Fruit fly (Drosophila melanogaster) whole organism, embryonic: ENCODE data around the gene CG9316.
A peak's percentile ranks its signal among the peaks of the same experiment; 100 is the strongest.

ENCODE experiments used
- CG11085 ChIP-seq: fragments of 200-800 bp; sonication (Bioruptor generic); IDR thresholded peaks from 2 replicates; pipeline ENCODE4 v1.3.6; 2022; ENCODE audit warnings: missing biosample characterization, missing genetic modification characterization
- CG11695 ChIP-seq: fragments of 200-800 bp; sonication (Bioruptor generic); IDR thresholded peaks from 3 replicates; pipeline ENCODE4 v1.3.6; 2022; ENCODE audit warnings: missing biosample characterization, missing genetic modification characterization
- CG12219 ChIP-seq: fragments of 200-800 bp; sonication (Bioruptor generic); optimal IDR thresholded peaks from 3 replicates; lab custom pipeline; 2018; ENCODE audit warnings: missing biosample characterization, mild to moderate bottlenecking, missing genetic modification characterization
- CG13296 ChIP-seq: fragments of 200-800 bp; sonication (Bioruptor generic); optimal IDR thresholded peaks from 3 replicates; lab custom pipeline; 2018; ENCODE audit warnings: missing biosample characterization, mild to moderate bottlenecking, missing genetic modification characterization
- CG17186 ChIP-seq: fragments of 200-800 bp; sonication (Bioruptor generic); optimal IDR thresholded peaks from 3 replicates; lab custom pipeline; 2017; ENCODE audit warnings: missing biosample characterization, missing genetic modification reagents, missing genetic modification characterization
- CG17359 ChIP-seq: fragments of 200-800 bp; sonication (Bioruptor generic); optimal IDR thresholded peaks from 3 replicates; lab custom pipeline; 2018; ENCODE audit warnings: missing biosample characterization, mild to moderate bottlenecking, missing genetic modification characterization, moderate library complexity
- CG17829 ChIP-seq: fragments of 200-800 bp; optimal IDR thresholded peaks from 2 replicates; lab custom pipeline; 2019; ENCODE audit warnings: missing biosample characterization, mild to moderate bottlenecking, missing genetic modification characterization, moderate library complexity
- CG18599 ChIP-seq: fragments of 200-800 bp; sonication (Bioruptor generic); optimal IDR thresholded peaks from 3 replicates; lab custom pipeline; 2017; ENCODE audit warnings: missing biosample characterization, missing genetic modification characterization, mild to moderate bottlenecking, moderate library complexity, missing genetic modification reagents
- CG30431 ChIP-seq: fragments of 200-800 bp; sonication (Bioruptor generic); optimal IDR thresholded peaks from 2 replicates; lab custom pipeline; 2017; ENCODE audit warnings: missing biosample characterization, missing genetic modification characterization
- CG4854 ChIP-seq: fragments of 200-800 bp; sonication (Bioruptor generic); optimal IDR thresholded peaks from 2 replicates; lab custom pipeline; 2016; ENCODE audit warnings: missing biosample characterization, missing genetic modification characterization, inconsistent platforms
- CG6654 ChIP-seq: fragments of 200-800 bp; sonication (Bioruptor generic); optimal IDR thresholded peaks from 2 replicates; lab custom pipeline; 2017; ENCODE audit warnings: missing biosample characterization, mild to moderate bottlenecking, missing genetic modification characterization
- CG8281 ChIP-seq: fragments of 200-800 bp; sonication (Bioruptor generic); optimal IDR thresholded peaks from 2 replicates; lab custom pipeline; 2018; ENCODE audit warnings: missing biosample characterization, mild to moderate bottlenecking, missing genetic modification characterization, moderate library complexity
- CG8388 ChIP-seq: fragments of 200-800 bp; sonication (Bioruptor generic); optimal IDR thresholded peaks from 2 replicates; lab custom pipeline; 2019; ENCODE audit warnings: missing biosample characterization, mild to moderate bottlenecking, missing genetic modification characterization, moderate library complexity
- CG8478 ChIP-seq: fragments of >200 bp; optimal IDR thresholded peaks from 2 replicates; lab custom pipeline; 2018
- CG8765 ChIP-seq: fragments of 200-800 bp; sonication (Bioruptor generic); IDR thresholded peaks from 2 replicates; pipeline ENCODE4 v1.3.6; 2022; ENCODE audit warnings: missing biosample characterization, missing genetic modification characterization
- Dbx ChIP-seq: fragments of 200-800 bp; sonication (Bioruptor generic); IDR thresholded peaks from 3 replicates; pipeline ENCODE4 v1.3.6; 2022; ENCODE audit warnings: missing biosample characterization, missing genetic modification characterization
- Dll ChIP-seq: fragments of 200-800 bp; sonication (Bioruptor generic); IDR thresholded peaks from 4 replicates; pipeline ENCODE4 v1.3.6; 2022; ENCODE audit warnings: missing biosample characterization, missing genetic modification characterization; ENCODE audit not compliant: partially characterized antibody
- Fer2 ChIP-seq: fragments of 200-800 bp; sonication (Bioruptor generic); optimal IDR thresholded peaks from 2 replicates; lab custom pipeline; 2018; ENCODE audit warnings: missing biosample characterization, mild to moderate bottlenecking, missing genetic modification characterization, moderate library complexity
- Fer3 ChIP-seq: fragments of 200-800 bp; sonication (Bioruptor generic); optimal IDR thresholded peaks from 2 replicates; lab custom pipeline; 2018; ENCODE audit warnings: missing biosample characterization, mild to moderate bottlenecking, missing genetic modification characterization, moderate library complexity
- Lim3 ChIP-seq: fragments of 200-800 bp; sonication (Bioruptor generic); IDR thresholded peaks from 2 replicates; pipeline ENCODE4 v1.3.6; 2022; ENCODE audit warnings: missing biosample characterization, missing genetic modification characterization
- MESR4 ChIP-seq: fragments of 200-800 bp; sonication (Bioruptor generic); optimal IDR thresholded peaks from 2 replicates; lab custom pipeline; 2018; ENCODE audit warnings: missing biosample characterization, mild to moderate bottlenecking, missing genetic modification characterization, moderate library complexity
- Med ChIP-seq: fragments of 200-800 bp; sonication (Bioruptor generic); peaks from one replicate; lab custom pipeline; 2016; ENCODE audit warnings: missing biosample characterization, missing genetic modification characterization, mild to moderate bottlenecking, inconsistent platforms, moderate library complexity
- Mes4 ChIP-seq: fragments of 200-800 bp; sonication (Bioruptor generic); optimal IDR thresholded peaks from 2 replicates; lab custom pipeline; 2016; ENCODE audit warnings: missing biosample characterization, missing genetic modification characterization
- NC2α ChIP-seq: fragments of 200-800 bp; sonication (Bioruptor generic); optimal IDR thresholded peaks from 2 replicates; lab custom pipeline; 2016; ENCODE audit warnings: missing biosample characterization, missing genetic modification characterization
- NFAT ChIP-seq: fragments of 200-800 bp; sonication (Bioruptor generic); IDR thresholded peaks from 2 replicates; pipeline ENCODE4 v1.3.6; 2022; ENCODE audit warnings: missing biosample characterization, missing genetic modification characterization
- Optix ChIP-seq: fragments of 200-800 bp; sonication (Bioruptor generic); IDR thresholded peaks from 3 replicates; pipeline ENCODE4 v1.3.6; 2022; ENCODE audit warnings: missing biosample characterization, missing genetic modification characterization
- Trl ChIP-seq, 3 experiments: fragments of >200 bp in 2 of 3; fragments of 200-800 bp in 1 of 3; sonication (Bioruptor generic) in 1 of 3; optimal IDR thresholded peaks; 2 replicates in 1 of 3; 3 replicates in 2 of 3; lab custom pipeline; 2016 to 2017; ENCODE audit warnings: missing biosample characterization in 1 of 3, missing genetic modification characterization in 1 of 3
- Xbp1 ChIP-seq: fragments of 200-800 bp; sonication (Bioruptor generic); optimal IDR thresholded peaks from 3 replicates; lab custom pipeline; 2016; ENCODE audit warnings: missing biosample characterization, mild to moderate bottlenecking, missing genetic modification characterization
- ap ChIP-seq: fragments of 200-800 bp; sonication (Bioruptor generic); IDR thresholded peaks from 2 replicates; pipeline ENCODE4 v1.3.6; 2022; ENCODE audit warnings: missing biosample characterization, missing genetic modification characterization
- ase ChIP-seq: fragments of 200-800 bp; sonication (Bioruptor generic); IDR thresholded peaks from 3 replicates; pipeline ENCODE4 v1.3.6; 2022; ENCODE audit warnings: missing biosample characterization, missing genetic modification characterization
- az2 ChIP-seq: fragments of 200-800 bp; sonication (Bioruptor generic); optimal IDR thresholded peaks from 3 replicates; lab custom pipeline; 2016; ENCODE audit warnings: missing biosample characterization, missing genetic modification characterization
- bowl ChIP-seq: fragments of 200-800 bp; sonication (Bioruptor generic); IDR thresholded peaks from 2 replicates; pipeline ENCODE4 v1.3.6; 2022; ENCODE audit warnings: missing biosample characterization, missing genetic modification characterization
- br ChIP-seq: fragments of >200 bp; optimal IDR thresholded peaks from 2 replicates; lab custom pipeline; 2017
- chinmo ChIP-seq: fragments of 200-800 bp; sonication (Bioruptor generic); IDR thresholded peaks from 4 replicates; pipeline ENCODE4 v1.3.6; 2022; ENCODE audit warnings: missing biosample characterization, missing genetic modification characterization; ENCODE audit not compliant: partially characterized antibody
- en ChIP-seq: fragments of 200-800 bp; sonication (Bioruptor generic); optimal IDR thresholded peaks from 2 replicates; lab custom pipeline; 2016; ENCODE audit warnings: missing biosample characterization, missing genetic modification characterization
- fd3F ChIP-seq: fragments of 200-800 bp; sonication (Bioruptor generic); optimal IDR thresholded peaks from 2 replicates; lab custom pipeline; 2018; ENCODE audit warnings: missing biosample characterization, mild to moderate bottlenecking, missing genetic modification characterization, moderate library complexity
- fru ChIP-seq: fragments of >200 bp; optimal IDR thresholded peaks from 2 replicates; lab custom pipeline; 2017
- gcm2 ChIP-seq: fragments of 200-800 bp; sonication (Bioruptor generic); optimal IDR thresholded peaks from 2 replicates; lab custom pipeline; 2016; ENCODE audit warnings: missing biosample characterization, missing genetic modification characterization
- gfzf ChIP-seq: fragments of 200-800 bp; sonication (Bioruptor generic); optimal IDR thresholded peaks from 2 replicates; lab custom pipeline; 2016; ENCODE audit warnings: missing biosample characterization, mild to moderate bottlenecking, missing genetic modification characterization, moderate library complexity
- grau ChIP-seq: fragments of 200-800 bp; optimal IDR thresholded peaks from 3 replicates; lab custom pipeline; 2019; ENCODE audit warnings: missing biosample characterization, mild to moderate bottlenecking, missing genetic modification characterization, moderate library complexity
- inv ChIP-seq: fragments of 200-800 bp; sonication (Bioruptor generic); IDR thresholded peaks from 2 replicates; pipeline ENCODE4 v1.3.6; 2022; ENCODE audit warnings: missing biosample characterization, missing genetic modification characterization; ENCODE audit not compliant: partially characterized antibody
- lab ChIP-seq: fragments of 200-800 bp; sonication (Bioruptor generic); optimal IDR thresholded peaks from 3 replicates; lab custom pipeline; 2017; ENCODE audit warnings: missing biosample characterization, missing genetic modification characterization, mild to moderate bottlenecking, moderate library complexity, missing genetic modification reagents
- pan ChIP-seq, 4 experiments: fragments of >200 bp in 3 of 4; fragments of 200-800 bp in 1 of 4; sonication (Bioruptor generic) in 1 of 4; optimal IDR thresholded peaks in 3 of 4; IDR thresholded peaks in 1 of 4; 2 replicates each; pipeline versions ENCODE4 v1.3.6 to Lab custom; 2017 to 2022; ENCODE audit warnings: missing biosample characterization in 2 of 4, missing genetic modification characterization in 2 of 4, mixed read lengths in 1 of 4
- peb ChIP-seq: fragments of 200-800 bp; sonication (Bioruptor generic); IDR thresholded peaks from 2 replicates; pipeline ENCODE4 v1.3.6; 2022; ENCODE audit warnings: missing biosample characterization, missing genetic modification characterization
- phol ChIP-seq: fragments of 200-800 bp; sonication (Bioruptor generic); optimal IDR thresholded peaks from 3 replicates; lab custom pipeline; 2018; ENCODE audit warnings: missing biosample characterization, mild to moderate bottlenecking, missing genetic modification characterization, moderate library complexity
- prd ChIP-seq, 3 experiments: fragments of >200 bp in 2 of 3; fragments of 200-800 bp in 1 of 3; sonication (Bioruptor generic) in 1 of 3; optimal IDR thresholded peaks in 2 of 3; IDR thresholded peaks in 1 of 3; 2 replicates in 2 of 3; 3 replicates in 1 of 3; pipeline versions ENCODE4 v1.3.6 to Lab custom; 2017 to 2022; ENCODE audit warnings: missing biosample characterization in 1 of 3, missing genetic modification characterization in 1 of 3
- toy ChIP-seq: fragments of 200-800 bp; sonication (Bioruptor generic); IDR thresholded peaks from 2 replicates; pipeline ENCODE4 v1.3.6; 2022; ENCODE audit warnings: missing biosample characterization, missing genetic modification characterization
- unc-4 ChIP-seq: fragments of 200-800 bp; sonication (Bioruptor generic); IDR thresholded peaks from 2 replicates; pipeline ENCODE4 v1.3.6; 2022; ENCODE audit warnings: missing biosample characterization, missing genetic modification characterization; ENCODE audit not compliant: partially characterized antibody
- unpg ChIP-seq: fragments of 200-800 bp; sonication (Bioruptor generic); optimal IDR thresholded peaks from 3 replicates; lab custom pipeline; 2018; ENCODE audit warnings: missing biosample characterization, mild to moderate bottlenecking, missing genetic modification characterization, moderate library complexity

The CG9316 gene

dm6 chr2L:20761951-20762538 lies 35.7 kb upstream of the CG9316 start (continued):
- TF ChIP-seq Mes4 (GFP tag; lab: Kevin White, UChicago) (no peak), grau (tag; lab: Kevin White, UChicago) (peak; percentile 20), lab (GFP tag; lab: Kevin White, UChicago) (peak; percentile 50), ap (GFP tag; lab: Robert Waterston, UW) (no peak), br (lab: Kevin White, UChicago) (no peak), CG18599 (GFP tag; lab: Kevin White, UChicago) (peak; percentile 43), az2 (GFP tag; lab: Kevin White, UChicago) (peak; percentile 41), CG13296 (peak; percentile 3), fd3F (no peak), gfzf (GFP tag; lab: Kevin White, UChicago) (no peak), CG17829 (tag; lab: Kevin White, UChicago) (peak; percentile 40), CG6654 (GFP tag; lab: Kevin White, UChicago) (no peak), Dll (no peak), CG4854 (GFP tag; lab: Kevin White, UChicago) (peak; percentile 3), CG8281 (tag; lab: Kevin White, UChicago) (no peak), CG8388 (GFP tag; lab: Kevin White, UChicago) (peak; percentile 50), en (GFP tag; lab: Kevin White, UChicago) (no peak), gcm2 (GFP tag; lab: Kevin White, UChicago) (no peak), toy (GFP tag; lab: Robert Waterston, UW) (no peak), unpg (GFP tag; lab: Kevin White, UChicago) (peak; percentile 54), Optix (GFP tag; lab: Robert Waterston, UW) (no peak), CG8478 (lab: Kevin White, UChicago) (no peak), CG8765 (GFP tag; lab: Robert Waterston, UW) (no peak), ase (GFP tag; lab: Robert Waterston, UW) (0 out of 3 replicates have a peak, but pooled peaks have one; percentile 47), unc-4 (GFP tag; lab: Robert Waterston, UW) (no peak), NC2α (no peak), Lim3 (GFP tag; lab: Robert Waterston, UW) (no peak), inv (GFP tag; lab: Robert Waterston, UW) (no peak), fru (no peak), CG12219 (no peak), chinmo (GFP tag; lab: Robert Waterston, UW) (no peak), bowl (GFP tag; lab: Robert Waterston, UW) (no peak), Dbx (no peak), CG17359 (tag; lab: Kevin White, UChicago) (peak; percentile 59), Med (peak; percentile 16), NFAT (GFP tag; lab: Robert Waterston, UW) (no peak), CG17186 (GFP tag; lab: Kevin White, UChicago) (no peak), Trl (optimal IDR thresholded peaks at IDR 0.05; lab: Kevin White, UChicago) (no peak), Trl (GFP tag; optimal IDR thresholded peaks at IDR 0.05; lab: Kevin White, UChicago) (no peak), Fer3 (tag; lab: Kevin White, UChicago) (peak; percentile 30), MESR4 (GFP tag; lab: Kevin White, UChicago) (no peak), peb (GFP tag; lab: Robert Waterston, UW) (no peak), pan (optimal IDR thresholded peaks at IDR 0.05; lab: Kevin White, UChicago) (no peak), pan (GFP tag; optimal IDR thresholded peaks at IDR 0.05 in 1 of 2, IDR thresholded peaks at IDR 0.05 in 1 of 2) (peak in 1 of 2 experiments; percentile 48), prd (optimal IDR thresholded peaks at IDR 0.05; lab: Kevin White, UChicago) (no peak), prd (GFP tag; IDR thresholded peaks at IDR 0.05; lab: Robert Waterston, UW) (peak; percentile 56; the same call in 1 of the 3 replicates), CG11695 (peak; percentile 50; the same call in 2 of the 3 replicates), Xbp1 (GFP tag; lab: Kevin White, UChicago) (peak; percentile 40), Fer2 (tag; lab: Kevin White, UChicago) (no peak), phol (peak; percentile 62), CG11085 (GFP tag; lab: Robert Waterston, UW) (no peak), CG30431 (GFP tag; lab: Kevin White, UChicago) (peak; percentile 23)
